Worm (Caenorhabditis elegans) whole organism, early embryonic: ENCODE measurements around the gene R07G3.8.

Experiments used
- B0310.2 ChIP-seq: sonication (generic microtip); optimal IDR thresholded peaks from 2 replicates; lab custom pipeline; 2016; ENCODE audit warnings: mild to moderate bottlenecking, missing genetic modification characterization, missing compliant biosample characterization
- ama-1 ChIP-seq: fragments of 150-350 bp; optimal IDR thresholded peaks from 2 replicates; lab custom pipeline; 2014
- ceh-13 ChIP-seq: fragments of 200-800 bp; sonication (Bioruptor generic); optimal IDR thresholded peaks from 2 replicates; lab custom pipeline; 2018; ENCODE audit warnings: mild to moderate bottlenecking, missing genetic modification characterization, missing compliant biosample characterization
- ets-7 ChIP-seq: sonication (generic microtip); optimal IDR thresholded peaks from 2 replicates; lab custom pipeline; 2016; ENCODE audit warnings: missing genotype, missing genetic modification characterization, missing compliant biosample characterization
- flt-1 ChIP-seq: fragments of 200-800 bp; sonication (Bioruptor generic); IDR thresholded peaks from 2 replicates; pipeline ENCODE4 v1.3.6; 2022; ENCODE audit warnings: missing genetic modification characterization, missing compliant biosample characterization
- hmbx-1 ChIP-seq: sonication (generic microtip); optimal IDR thresholded peaks from 2 replicates; lab custom pipeline; 2016; ENCODE audit warnings: mild to moderate bottlenecking, missing genetic modification characterization, missing compliant biosample characterization
- scrt-1 ChIP-seq: fragments of 200-800 bp; sonication (Bioruptor generic); IDR thresholded peaks from 2 replicates; pipeline ENCODE4 v1.3.6; 2022; ENCODE audit warnings: missing genetic modification characterization, missing compliant biosample characterization
- tbx-11 ChIP-seq: fragments of 200-800 bp; sonication (Bioruptor generic); IDR thresholded peaks from 2 replicates; pipeline ENCODE4 v1.3.6; 2022; ENCODE audit warnings: missing genetic modification characterization, missing compliant biosample characterization
- tbx-37 ChIP-seq: fragments of 200-800 bp; sonication (Bioruptor generic); conservative IDR thresholded peaks from 2 replicates; pipeline ENCODE4 v1.3.6; 2022; ENCODE audit warnings: missing genetic modification reagents, missing genetic modification characterization, missing compliant biosample characterization
- tra-4 ChIP-seq: sonication (generic microtip); optimal IDR thresholded peaks from 2 replicates; lab custom pipeline; 2017; ENCODE audit warnings: missing genetic modification characterization, missing compliant biosample characterization

DNA sequence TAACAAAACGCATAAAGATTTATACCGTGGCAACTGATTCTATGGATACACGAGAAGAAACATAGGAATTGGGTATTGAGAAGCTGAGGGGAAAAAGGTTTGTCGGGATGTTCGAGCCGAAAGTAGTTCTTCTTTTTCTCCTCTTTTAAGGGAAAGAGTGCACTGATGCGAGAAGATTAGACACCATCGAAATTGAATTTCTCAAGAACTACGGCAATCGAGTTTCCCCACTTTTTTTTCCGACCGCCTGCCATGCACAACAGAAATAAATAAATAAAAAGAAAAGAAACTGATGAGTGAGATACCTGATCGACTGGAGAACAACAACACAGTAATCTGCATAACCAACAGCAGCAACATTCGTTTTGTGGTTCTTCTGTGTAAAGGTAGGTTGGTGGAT, 26.1 kb downstream of the R07G3.8 start:
- TF ChIP-seq flt-1 (no peak), ama-1 (lab: Kevin White, UChicago) (no peak), hmbx-1 (no peak), ets-7 (no peak), B0310.2 (no peak), ceh-13 (no peak), tbx-11 (GFP tag; lab: Robert Waterston, UW) (no peak), tbx-37 (GFP tag; lab: Robert Waterston, UW) (no peak), scrt-1 (no peak), tra-4 (no peak)
